Worm (Caenorhabditis elegans) whole organism, late embryonic: ENCODE results near the gene Y38H6C.8.
"Not testable (repeated sequence)": the region's sequence is repeated elsewhere in the genome, so short reads cannot be mapped to it uniquely, and the experiment has no call there.

ENCODE experiments used
- C38D4.7 ChIP-seq: fragments of 200-800 bp; sonication (Bioruptor generic); optimal IDR thresholded peaks from 2 replicates; lab custom pipeline; 2018; ENCODE audit warnings: mild to moderate bottlenecking, missing genetic modification characterization, moderate library complexity, missing compliant biosample characterization
- K02D7.2 ChIP-seq: sonication (generic microtip); optimal IDR thresholded peaks from 2 replicates; lab custom pipeline; 2017; ENCODE audit warnings: mild to moderate bottlenecking, missing genetic modification characterization, missing compliant biosample characterization
- K09A11.1 ChIP-seq: sonication (generic microtip); optimal IDR thresholded peaks from 2 replicates; lab custom pipeline; 2017; ENCODE audit warnings: antibody characterized with exemption, mild to moderate bottlenecking, missing genetic modification characterization, missing compliant biosample characterization; ENCODE audit not compliant: insufficient read depth
- ama-1 ChIP-seq: fragments of 150-350 bp; optimal IDR thresholded peaks from 2 replicates; lab custom pipeline; 2014
- ceh-14 ChIP-seq: sonication (generic microtip); optimal IDR thresholded peaks from 2 replicates; lab custom pipeline; 2016; ENCODE audit warnings: missing genotype, missing genetic modification characterization, missing compliant biosample characterization
- ceh-18 ChIP-seq: sonication (generic microtip); optimal IDR thresholded peaks from 2 replicates; lab custom pipeline; 2016; ENCODE audit warnings: missing genetic modification characterization, missing compliant biosample characterization
- ceh-19 ChIP-seq: fragments of 200-800 bp; sonication (Bioruptor generic); optimal IDR thresholded peaks from 2 replicates; lab custom pipeline; 2018; ENCODE audit warnings: mild to moderate bottlenecking, missing genetic modification characterization, missing compliant biosample characterization
- ceh-2 ChIP-seq: sonication (generic microtip); optimal IDR thresholded peaks from 2 replicates; lab custom pipeline; 2016; ENCODE audit warnings: missing genotype, missing genetic modification characterization, missing compliant biosample characterization
- ceh-24 ChIP-seq: sonication (generic microtip); optimal IDR thresholded peaks from 2 replicates; lab custom pipeline; 2016; ENCODE audit warnings: mild to moderate bottlenecking, missing genetic modification characterization, missing compliant biosample characterization
- ceh-30 ChIP-seq: fragments of 150-350 bp; optimal IDR thresholded peaks from 2 replicates; lab custom pipeline; 2014; ENCODE audit warnings: missing biosample characterization, missing genetic modification characterization
- ceh-31 ChIP-seq: sonication (generic microtip); optimal IDR thresholded peaks from 2 replicates; lab custom pipeline; 2016; ENCODE audit warnings: missing genetic modification characterization, missing compliant biosample characterization
- ceh-45 ChIP-seq: fragments of 200-800 bp; sonication (Bioruptor generic); IDR thresholded peaks from 2 replicates; pipeline ENCODE4 v1.3.6; 2022; ENCODE audit warnings: missing genetic modification reagents, missing genetic modification characterization, missing compliant biosample characterization
- ceh-48 ChIP-seq: sonication (generic microtip); optimal IDR thresholded peaks from 2 replicates; lab custom pipeline; 2016; ENCODE audit warnings: missing genetic modification characterization, inconsistent platforms, missing compliant biosample characterization
- ceh-9 ChIP-seq: sonication (generic microtip); optimal IDR thresholded peaks from 2 replicates; lab custom pipeline; 2016; ENCODE audit warnings: mild to moderate bottlenecking, missing genetic modification characterization, inconsistent platforms, missing compliant biosample characterization
- dve-1 ChIP-seq: sonication (generic microtip); optimal IDR thresholded peaks from 2 replicates; lab custom pipeline; 2017; ENCODE audit warnings: antibody characterized with exemption, mild to moderate bottlenecking, missing genetic modification characterization, missing compliant biosample characterization
- fkh-10 ChIP-seq: fragments of 150-350 bp; optimal IDR thresholded peaks from 2 replicates; lab custom pipeline; 2014; ENCODE audit warnings: missing biosample characterization, missing genetic modification reagents, missing genetic modification characterization
- hlh-13 ChIP-seq: fragments of 200-800 bp; sonication (Bioruptor generic); optimal IDR thresholded peaks from 2 replicates; lab custom pipeline; 2018; ENCODE audit warnings: mild to moderate bottlenecking, missing genetic modification characterization, missing compliant biosample characterization
- hlh-15 ChIP-seq: sonication (generic microtip); optimal IDR thresholded peaks from 2 replicates; lab custom pipeline; 2016; ENCODE audit warnings: missing genetic modification characterization, missing compliant biosample characterization
- hlh-30 ChIP-seq: sonication (generic microtip); optimal IDR thresholded peaks from 2 replicates; lab custom pipeline; 2017; ENCODE audit warnings: antibody characterized with exemption, missing genetic modification characterization, missing compliant biosample characterization; ENCODE audit not compliant: insufficient read depth
- hlh-6 ChIP-seq: sonication (generic microtip); optimal IDR thresholded peaks from 2 replicates; lab custom pipeline; 2016; ENCODE audit warnings: missing genotype, missing genetic modification characterization, missing compliant biosample characterization
- hlh-8 ChIP-seq: sonication (generic microtip); optimal IDR thresholded peaks from 2 replicates; lab custom pipeline; 2016; ENCODE audit warnings: missing genotype, missing genetic modification characterization, missing compliant biosample characterization
- lin-11 ChIP-seq: fragments of 200-800 bp; sonication (Bioruptor generic); optimal IDR thresholded peaks from 2 replicates; lab custom pipeline; 2018; ENCODE audit warnings: mild to moderate bottlenecking, missing genetic modification characterization, missing compliant biosample characterization
- madf-2 ChIP-seq: sonication (generic microtip); optimal IDR thresholded peaks from 2 replicates; lab custom pipeline; 2017; ENCODE audit warnings: missing genetic modification characterization, missing compliant biosample characterization
- nfya-1 ChIP-seq: sonication (generic microtip); optimal IDR thresholded peaks from 2 replicates; lab custom pipeline; 2017; ENCODE audit warnings: missing genetic modification characterization, mild to moderate bottlenecking, missing compliant biosample characterization, antibody characterized with exemption, moderate library complexity
- nhr-11 ChIP-seq: fragments of 150-350 bp; optimal IDR thresholded peaks from 2 replicates; lab custom pipeline; 2014; ENCODE audit warnings: missing biosample characterization, missing genetic modification characterization
- nhr-232 ChIP-seq: sonication (generic microtip); optimal IDR thresholded peaks from 2 replicates; lab custom pipeline; 2016; ENCODE audit warnings: missing genetic modification characterization, missing compliant biosample characterization
- npax-4 ChIP-seq: sonication (generic microtip); optimal IDR thresholded peaks from 2 replicates; lab custom pipeline; 2016; ENCODE audit warnings: missing genetic modification characterization, missing compliant biosample characterization
- pag-3 ChIP-seq: sonication (generic microtip); optimal IDR thresholded peaks from 2 replicates; lab custom pipeline; 2016; ENCODE audit warnings: missing compliant biosample characterization, missing genetic modification characterization, borderline replicate concordance
- pha-4 ChIP-seq: fragments of 150-350 bp; optimal IDR thresholded peaks from 2 replicates; lab custom pipeline; 2018; ENCODE audit warnings: missing biosample characterization, missing genetic modification reagents, missing genetic modification characterization
- pqm-1 ChIP-seq: sonication (generic microtip); optimal IDR thresholded peaks from 2 replicates; lab custom pipeline; 2016; ENCODE audit warnings: missing genetic modification characterization, missing compliant biosample characterization
- sdc-2 ChIP-seq: sonication (generic microtip); optimal IDR thresholded peaks from 2 replicates; lab custom pipeline; 2016; ENCODE audit warnings: missing genotype, missing genetic modification characterization, missing compliant biosample characterization
- sox-2 ChIP-seq: fragments of 200-800 bp; sonication (Bioruptor generic); IDR thresholded peaks from 2 replicates; pipeline ENCODE4 v1.3.6; 2022; ENCODE audit warnings: missing genetic modification reagents, missing genetic modification characterization, missing compliant biosample characterization
- sox-4 ChIP-seq: sonication (generic microtip); optimal IDR thresholded peaks from 2 replicates; lab custom pipeline; 2017; ENCODE audit warnings: mild to moderate bottlenecking, missing genetic modification characterization, inconsistent platforms, missing compliant biosample characterization
- syd-9 ChIP-seq: sonication (generic microtip); optimal IDR thresholded peaks from 2 replicates; lab custom pipeline; 2016; ENCODE audit warnings: mild to moderate bottlenecking, missing genetic modification characterization, moderate library complexity, missing compliant biosample characterization
- tbx-2 ChIP-seq: sonication (generic microtip); optimal IDR thresholded peaks from 2 replicates; lab custom pipeline; 2016; ENCODE audit warnings: missing genetic modification characterization, missing compliant biosample characterization
- tbx-7 ChIP-seq: sonication (generic microtip); optimal IDR thresholded peaks from 2 replicates; lab custom pipeline; 2016; ENCODE audit warnings: missing genotype, missing genetic modification characterization, missing compliant biosample characterization
- unc-3 ChIP-seq, 2 experiments: fragments of 200-800 bp in 1 of 2; sonication (Bioruptor generic) in 1 of 2; sonication (generic microtip) in 1 of 2; conservative IDR thresholded peaks in 1 of 2; optimal IDR thresholded peaks in 1 of 2; 2 replicates each; pipeline versions ENCODE4 v1.3.6 to Lab custom; 2016 to 2022; ENCODE audit warnings: missing compliant biosample characterization in 2 of 2, missing genetic modification characterization in 2 of 2, missing genetic modification reagents in 1 of 2
- unc-42 ChIP-seq: sonication (generic microtip); optimal IDR thresholded peaks from 2 replicates; lab custom pipeline; 2016; ENCODE audit warnings: missing genotype, missing genetic modification characterization, missing compliant biosample characterization
- unc-55 ChIP-seq: sonication (generic microtip); optimal IDR thresholded peaks from 2 replicates; lab custom pipeline; 2017; ENCODE audit warnings: missing biosample characterization, missing genetic modification reagents, missing genetic modification characterization
- unc-86 ChIP-seq: sonication (generic microtip); optimal IDR thresholded peaks from 2 replicates; lab custom pipeline; 2016; ENCODE audit warnings: missing genetic modification characterization, missing compliant biosample characterization
- zip-5 ChIP-seq: sonication (generic microtip); optimal IDR thresholded peaks from 2 replicates; lab custom pipeline; 2016; ENCODE audit warnings: missing genetic modification characterization, missing compliant biosample characterization
- ztf-16 ChIP-seq: sonication (generic microtip); optimal IDR thresholded peaks from 2 replicates; lab custom pipeline; 2017; ENCODE audit warnings: missing genetic modification characterization, missing compliant biosample characterization

Gene Y38H6C.8

DNA sequence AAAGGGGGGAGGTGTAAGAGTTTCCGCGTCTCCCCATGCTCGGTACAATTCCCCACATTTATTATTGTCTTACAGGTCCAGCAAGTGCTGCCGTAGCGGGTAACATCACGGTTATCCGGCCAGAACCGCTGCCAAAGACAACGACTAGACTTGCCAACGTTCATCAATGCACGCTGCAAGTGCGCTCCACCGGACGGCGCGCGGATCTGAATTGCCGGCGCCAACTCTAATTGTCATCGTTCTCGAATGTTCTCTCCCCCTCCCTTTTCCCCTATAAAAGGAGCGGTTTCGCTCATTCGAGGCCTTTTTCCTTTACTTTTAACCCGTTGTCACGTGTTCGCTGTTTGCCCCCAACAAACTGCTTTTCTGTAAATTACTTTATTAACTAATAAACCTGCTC, at the start of gene Y38H6C.8:
Gene Y38H6C.8 (plus strand): TSS at position 301 of the 400 bp plus-strand sequence.
- not testable (repeated sequence) for TF ChIP-seq nhr-11; ceh-45 (GFP tag; lab: Robert Waterston, UW); unc-42 (tag; lab: Kevin White, UChicago)

ce11 chrV:20464778-20465177, 49.0 kb upstream of the Y38H6C.8 start:
- TF ChIP-seq unc-42 (tag; lab: Kevin White, UChicago) = peak; percentile 2
- TF ChIP-seq unc-86 = no peak
- no peak for TF ChIP-seq K09A11.1 (tag; lab: Kevin White, UChicago)
- no peak for TF ChIP-seq pha-4 (tag; lab: Kevin White, UChicago)
- TF ChIP-seq lin-11 (tag; lab: Kevin White, UChicago) = no peak
- TF ChIP-seq hlh-6 = no peak
- TF ChIP-seq hlh-8 (tag; lab: Kevin White, UChicago) = no peak
- TF ChIP-seq K02D7.2 (tag; lab: Kevin White, UChicago) = no peak
- no peak for TF ChIP-seq ceh-18 (tag; lab: Kevin White, UChicago)
- peak; percentile 80 for TF ChIP-seq ceh-48
- TF ChIP-seq sox-2 (GFP tag; lab: Robert Waterston, UW) = no peak
- peak; percentile 12 for TF ChIP-seq nfya-1
- no peak for TF ChIP-seq ama-1
- TF ChIP-seq pag-3 (tag; lab: Kevin White, UChicago) = no peak
- peak; percentile 41 for TF ChIP-seq unc-55
- TF ChIP-seq tbx-7 (tag; lab: Kevin White, UChicago) = no peak
- no peak for TF ChIP-seq ceh-9
- no peak for TF ChIP-seq ceh-45 (GFP tag; lab: Robert Waterston, UW)
- no peak for TF ChIP-seq ceh-14
- no peak for TF ChIP-seq tbx-2 (tag; lab: Kevin White, UChicago)
- TF ChIP-seq dve-1 (tag; lab: Kevin White, UChicago) = no peak
- TF ChIP-seq madf-2 = no peak
- TF ChIP-seq zip-5 (tag; lab: Kevin White, UChicago) = no peak
- TF ChIP-seq ceh-31 (tag; lab: Kevin White, UChicago) = peak; percentile 49
- no peak for TF ChIP-seq ceh-24 (tag; lab: Kevin White, UChicago)
- TF ChIP-seq ztf-16 (tag; lab: Kevin White, UChicago) = no peak
- TF ChIP-seq fkh-10 (GFP tag; lab: Kevin White, UChicago) = no peak
- no peak for TF ChIP-seq sox-4 (tag; lab: Kevin White, UChicago)
- TF ChIP-seq hlh-30 (tag; lab: Kevin White, UChicago) = peak; percentile 40
- TF ChIP-seq pqm-1 (tag; lab: Kevin White, UChicago) = no peak

ce11 chrV:20470385-20470784, 43.4 kb upstream of the Y38H6C.8 start, which contains the start of gene B0250.8:
Gene B0250.8 (minus strand): TSS chrV:20470485.
- TF ChIP-seq nhr-232 (tag; lab: Kevin White, UChicago) (no peak), npax-4 (tag; lab: Kevin White, UChicago) (no peak), hlh-15 (no peak), ceh-30 (no peak), unc-3 (GFP tag; conservative IDR thresholded peaks at IDR 0.05; lab: Robert Waterston, UW) (no peak), unc-3 (tag; optimal IDR thresholded peaks at IDR 0.05; lab: Kevin White, UChicago) (no peak), ceh-9 (no peak), hlh-13 (GFP tag; lab: Kevin White, UChicago) (no peak), ama-1 (no peak)

- no peak for TF ChIP-seq ceh-2 (tag; lab: Kevin White, UChicago)
- no peak for TF ChIP-seq sdc-2 (tag; lab: Kevin White, UChicago)
- no peak for TF ChIP-seq hlh-6
- no peak for TF ChIP-seq ceh-19 (GFP tag; lab: Kevin White, UChicago)
- no peak for TF ChIP-seq nhr-11
- no peak for TF ChIP-seq unc-3 (GFP tag; conservative IDR thresholded peaks at IDR 0.05; lab: Robert Waterston, UW)
- TF ChIP-seq unc-3 (tag; optimal IDR thresholded peaks at IDR 0.05; lab: Kevin White, UChicago) = no peak
- TF ChIP-seq C38D4.7 = no peak
- TF ChIP-seq hlh-30 (tag; lab: Kevin White, UChicago) = no peak
- no peak for TF ChIP-seq ceh-48
- TF ChIP-seq syd-9 (tag; lab: Kevin White, UChicago) = no peak
- no peak for TF ChIP-seq ceh-14
- TF ChIP-seq fkh-10 (GFP tag; lab: Kevin White, UChicago) = no peak
These were observed 38.7 kb upstream of the Y38H6C.8 start for ce11 chrV:20475029-20475428.
